Fruit fly (Drosophila melanogaster): Measurements from ENCODE around the gene Naam.
A peak's percentile ranks its signal among the peaks of the same experiment; 100 is the strongest.

DNA sequence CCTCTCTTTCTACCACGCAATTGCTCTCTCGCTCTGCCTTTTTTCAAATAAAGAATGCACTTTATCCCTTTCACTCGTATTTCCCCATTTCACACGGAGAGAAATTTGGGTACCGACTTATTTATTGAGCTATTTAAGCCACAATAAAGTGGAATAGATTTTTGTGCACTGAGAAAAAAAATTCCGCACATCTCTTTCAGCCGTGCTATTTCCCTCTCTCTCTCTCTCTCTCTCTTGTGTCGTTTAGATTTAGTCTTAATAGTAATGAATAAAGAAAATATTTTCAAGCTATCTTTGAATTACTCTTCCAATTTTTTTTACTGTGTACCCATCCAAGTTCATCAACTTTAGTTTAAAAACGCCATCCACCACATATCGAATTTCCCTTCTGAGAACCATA is 47.6 kb upstream of the Naam start:
- TF ChIP-seq brk (GFP tag; optimal IDR thresholded peaks at IDR 0.05) = no peak
- peak; percentile 48 for TF ChIP-seq fru (GFP tag; optimal IDR thresholded peaks at IDR 0.05)
- TF ChIP-seq Mio (GFP tag; optimal IDR thresholded peaks at IDR 0.05) = no peak
- no peak for TF ChIP-seq Dfd (GFP tag; optimal IDR thresholded peaks at IDR 0.05)
- no peak for TF ChIP-seq usp (GFP tag; optimal IDR thresholded peaks at IDR 0.05)
- peak; percentile 37 for TF ChIP-seq h (GFP tag; optimal IDR thresholded peaks at IDR 0.05)
- TF ChIP-seq Myc (optimal IDR thresholded peaks at IDR 0.05) = no peak
- no peak for TF ChIP-seq sv (GFP tag; optimal IDR thresholded peaks at IDR 0.05)
- no peak for TF ChIP-seq Rel (GFP tag; optimal IDR thresholded peaks at IDR 0.05)
- no peak for TF ChIP-seq Rel (tag; optimal IDR thresholded peaks at IDR 0.05)

All from whole organism, wandering third instar larva.